Worm (Caenorhabditis elegans): Measurements from ENCODE around the gene F09C12.2.

The F09C12.2 gene

DNA sequence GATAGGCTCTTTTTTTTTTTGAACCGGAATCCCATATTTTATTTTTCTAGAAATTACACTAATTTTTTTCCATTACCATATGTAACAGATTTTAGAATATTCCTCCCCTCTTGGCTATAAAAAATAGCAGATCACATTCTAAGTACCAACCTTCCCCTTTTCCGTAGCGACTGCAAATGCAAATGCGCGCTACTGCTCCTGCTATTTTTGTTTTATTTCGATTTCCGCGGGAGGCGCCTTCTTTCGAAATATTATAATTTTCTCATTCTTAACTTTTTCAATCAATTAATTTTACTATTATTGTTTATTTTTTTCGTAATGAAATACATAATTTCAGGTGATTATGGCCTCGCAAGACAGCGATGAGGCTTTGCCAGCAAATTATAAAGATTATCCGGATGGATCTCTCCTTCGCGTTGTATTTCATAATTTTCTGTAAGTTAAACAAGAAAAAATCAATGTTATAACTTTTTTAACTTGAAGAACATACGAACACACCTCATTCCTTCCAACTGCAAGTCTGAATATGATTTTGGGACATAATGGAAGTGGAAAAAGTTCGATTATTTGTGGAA is 47.9 kb upstream of the F09C12.2 start, which contains the start of gene smc-5 (continued):
- TF ChIP-seq F57C9.4 (tag; optimal IDR thresholded peaks at IDR 0.05) (no peak), lin-26 (GFP tag; IDR thresholded peaks at IDR 0.05) (0 out of 2 replicates have a peak, but pooled peaks have one; percentile 20), F33H1.4 (GFP tag; IDR thresholded peaks at IDR 0.05) (peak; percentile 68), lsl-1 (GFP tag; optimal IDR thresholded peaks at IDR 0.05) (peak; percentile 70), xnd-1 (tag; optimal IDR thresholded peaks at IDR 0.05) (peak; percentile 32), die-1 (tag; optimal IDR thresholded peaks at IDR 0.05) (peak; percentile 7), lin-54 (GFP tag; optimal IDR thresholded peaks at IDR 0.05) (peak; percentile 71), dpl-1 (GFP tag; optimal IDR thresholded peaks at IDR 0.05) (peak; percentile 84), lin-35 (GFP tag; optimal IDR thresholded peaks at IDR 0.05) (peak in 2 of 3 experiments; percentile 24 to 66), madf-8 (GFP tag; conservative IDR thresholded peaks at IDR 0.05) (peak; percentile 80), madf-10 (tag; optimal IDR thresholded peaks at IDR 0.05) (peak; percentile 15), Y79H2A.3 (GFP tag; conservative IDR thresholded peaks at IDR 0.05) (no peak), Y56A3A.18 (GFP tag; IDR thresholded peaks at IDR 0.05) (no peak), F55B11.4 (tag; optimal IDR thresholded peaks at IDR 0.05; ENCODE audit: borderline replicate concordance, insufficient read depth) (no peak), fkh-3 (tag; optimal IDR thresholded peaks at IDR 0.05) (no peak), mxl-1 (tag; optimal IDR thresholded peaks at IDR 0.05) (no peak), dox-1 (GFP tag; IDR thresholded peaks at IDR 0.05) (peak; percentile 82), nhr-179 (tag; optimal IDR thresholded peaks at IDR 0.05) (no peak), snpc-1.1 (tag; optimal IDR thresholded peaks at IDR 0.05; ENCODE audit: insufficient read depth) (peak; percentile 24), B0261.1 (tag; optimal IDR thresholded peaks at IDR 0.05) (peak; percentile 15), atf-7 (tag; optimal IDR thresholded peaks at IDR 0.05) (no peak), D2030.7 (GFP tag; IDR thresholded peaks at IDR 0.05) (peak; percentile 80; the same call in 1 of the 2 replicates), ceh-27 (GFP tag; optimal IDR thresholded peaks at IDR 0.05) (peak; percentile 54), unc-130 (GFP tag; optimal IDR thresholded peaks at IDR 0.05) (peak; percentile 77), snpc-3.4 (tag; optimal IDR thresholded peaks at IDR 0.05) (peak; percentile 66), F10E7.11 (tag; optimal IDR thresholded peaks at IDR 0.05) (no peak), madf-6 (GFP tag; IDR thresholded peaks at IDR 0.05) (peak; percentile 89), attf-3 (GFP tag; conservative IDR thresholded peaks at IDR 0.05) (0 out of 2 replicates have a peak, but pooled peaks have one; percentile 31), mcd-1 (GFP tag; IDR thresholded peaks at IDR 0.05) (peak; percentile 91), madf-3 (GFP tag; IDR thresholded peaks at IDR 0.05) (no peak), C06A6.2 (GFP tag; conservative IDR thresholded peaks at IDR 0.05) (no peak), snpc-1.3 (tag; optimal IDR thresholded peaks at IDR 0.05; ENCODE audit: insufficient read depth) (peak; percentile 28), ekl-4 (GFP tag; IDR thresholded peaks at IDR 0.05) (0 out of 2 replicates have a peak, but pooled peaks have one; percentile 25), cebp-1 (GFP tag; IDR thresholded peaks at IDR 0.05) (peak; percentile 63; the same call in 1 of the 2 replicates), cebp-1 (tag; optimal IDR thresholded peaks at IDR 0.05) (no peak), tbp1 (GFP tag; optimal IDR thresholded peaks at IDR 0.05) (peak; percentile 54), F23B12.7 (tag; optimal IDR thresholded peaks at IDR 0.05; ENCODE audit: insufficient read depth) (peak; percentile 88), rcor-1 (GFP tag; IDR thresholded peaks at IDR 0.05) (peak; percentile 36; the same call in 1 of the 2 replicates), snpc-4 (GFP tag; optimal IDR thresholded peaks at IDR 0.05) (peak; percentile 18), snpc-4 (tag; optimal IDR thresholded peaks at IDR 0.05) (peak in 3 of 4 experiments; percentile 66 to 84 (median 68)), zfh-2 (GFP tag; conservative IDR thresholded peaks at IDR 0.05) (no peak), athp-1 (tag; optimal IDR thresholded peaks at IDR 0.05) (no peak), F49E8.2 (tag; optimal IDR thresholded peaks at IDR 0.05; ENCODE audit: insufficient read depth) (peak; percentile 27)

Data from whole organism, young adult.